Worm (Caenorhabditis elegans): Measurements from ENCODE around the gene fbxa-219.

DNA sequence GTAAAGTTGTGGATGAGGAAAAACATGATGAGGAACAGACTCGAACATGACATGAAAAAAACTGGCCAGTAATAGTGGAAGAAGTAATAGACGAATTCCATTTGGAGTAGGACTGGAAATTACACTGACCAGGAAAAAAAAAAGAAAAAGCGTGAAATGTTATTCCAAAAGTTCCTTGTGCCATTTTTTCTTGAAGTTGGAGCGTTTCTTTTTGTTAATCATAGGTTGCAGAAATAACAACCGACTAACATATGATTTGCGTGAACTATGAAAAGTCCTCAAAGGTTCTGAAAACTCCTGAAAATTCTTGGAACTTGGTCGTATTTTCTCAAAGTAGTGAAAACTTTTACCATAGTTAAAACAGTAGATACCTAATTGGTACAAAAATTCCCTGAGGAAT is 45.5 kb upstream of the fbxa-219 start, which contains the start of gene srd-67:
- TF ChIP-seq ztf-7 (tag; optimal IDR thresholded peaks at IDR 0.05) (no peak), php-3 (GFP tag; IDR thresholded peaks at IDR 0.05) (no peak)

All from whole organism, L4 larva.